Fruit fly (Drosophila melanogaster) whole organism, embryonic: Measurements from ENCODE around the gene Cisd2.

Experiments
- Bgb ChIP-seq: fragments of 200-800 bp; sonication (Bioruptor generic); IDR thresholded peaks from 2 replicates; pipeline ENCODE4 v1.3.6; 2022; ENCODE audit warnings: missing biosample characterization, missing genetic modification characterization; ENCODE audit not compliant: partially characterized antibody
- Blimp-1 ChIP-seq: fragments of 200-800 bp; sonication (Bioruptor generic); optimal IDR thresholded peaks from 3 replicates; lab custom pipeline; 2018; ENCODE audit warnings: missing biosample characterization, missing genetic modification characterization, mild to moderate bottlenecking, moderate library complexity, missing genetic modification reagents
- CG10267 ChIP-seq: fragments of 200-800 bp; sonication (Bioruptor generic); optimal IDR thresholded peaks from 2 replicates; lab custom pipeline; 2018; ENCODE audit warnings: missing biosample characterization, mild to moderate bottlenecking, missing genetic modification characterization, moderate library complexity
- CG10979 ChIP-seq: fragments of 200-800 bp; sonication (Bioruptor generic); optimal IDR thresholded peaks from 2 replicates; lab custom pipeline; 2018; ENCODE audit warnings: missing biosample characterization, mild to moderate bottlenecking, missing genetic modification characterization, moderate library complexity
- CG12155 ChIP-seq: fragments of 200-800 bp; sonication (Bioruptor generic); optimal IDR thresholded peaks from 3 replicates; lab custom pipeline; 2016; ENCODE audit warnings: missing biosample characterization, missing genetic modification characterization
- CG1233 ChIP-seq: fragments of 200-800 bp; sonication (Bioruptor generic); optimal IDR thresholded peaks from 4 replicates; lab custom pipeline; 2018; ENCODE audit warnings: missing biosample characterization, mild to moderate bottlenecking, missing genetic modification characterization
- CG12659 ChIP-seq: fragments of 200-800 bp; sonication (Bioruptor generic); optimal IDR thresholded peaks from 3 replicates; lab custom pipeline; 2017; ENCODE audit warnings: mild to moderate bottlenecking, missing biosample characterization, missing genetic modification reagents, missing genetic modification characterization
- CG1832 ChIP-seq: fragments of 200-800 bp; sonication (Bioruptor generic); optimal IDR thresholded peaks from 2 replicates; lab custom pipeline; 2017; ENCODE audit warnings: missing biosample characterization, mild to moderate bottlenecking, missing genetic modification characterization, inconsistent platforms
- CG2712 ChIP-seq: fragments of 200-800 bp; optimal IDR thresholded peaks from 3 replicates; lab custom pipeline; 2019; ENCODE audit warnings: missing biosample characterization, mild to moderate bottlenecking, missing genetic modification characterization, moderate library complexity
- CG3163 ChIP-seq: fragments of 200-800 bp; sonication (Bioruptor generic); optimal IDR thresholded peaks from 3 replicates; lab custom pipeline; 2016; ENCODE audit warnings: missing biosample characterization, missing genetic modification characterization
- CG33213 ChIP-seq: fragments of 200-800 bp; sonication (Bioruptor generic); optimal IDR thresholded peaks from 3 replicates; lab custom pipeline; 2016; ENCODE audit warnings: missing biosample characterization, missing genetic modification characterization
- CG34224 ChIP-seq: fragments of 200-800 bp; sonication (Bioruptor generic); IDR thresholded peaks from 3 replicates; pipeline ENCODE4 v1.3.6; 2022; ENCODE audit warnings: missing biosample characterization, missing genetic modification characterization; ENCODE audit not compliant: partially characterized antibody
- CG4617 ChIP-seq: fragments of 200-800 bp; sonication (Bioruptor generic); optimal IDR thresholded peaks from 3 replicates; lab custom pipeline; 2016; ENCODE audit warnings: missing biosample characterization, missing genetic modification characterization, borderline replicate concordance
- CG6272 ChIP-seq: fragments of 200-800 bp; sonication (Bioruptor generic); IDR thresholded peaks from 2 replicates; pipeline ENCODE4 v1.3.6; 2022; ENCODE audit warnings: missing biosample characterization, missing genetic modification characterization
- CG7963 ChIP-seq: fragments of 200-800 bp; sonication (Bioruptor generic); IDR thresholded peaks from 3 replicates; pipeline ENCODE4 v1.3.6; 2022; ENCODE audit warnings: missing biosample characterization, missing genetic modification characterization; ENCODE audit not compliant: partially characterized antibody
- CG9797 ChIP-seq: fragments of 200-800 bp; sonication (Bioruptor generic); optimal IDR thresholded peaks from 3 replicates; lab custom pipeline; 2018; ENCODE audit warnings: missing biosample characterization, mild to moderate bottlenecking, missing genetic modification characterization
- Dref ChIP-seq: fragments of 200-800 bp; sonication (Bioruptor generic); IDR thresholded peaks from 2 replicates; pipeline ENCODE4 v1.3.6; 2022; ENCODE audit warnings: missing biosample characterization, missing genetic modification characterization
- HLH4C ChIP-seq: fragments of 200-800 bp; sonication (Bioruptor generic); IDR thresholded peaks from 3 replicates; pipeline ENCODE4 v1.3.6; 2022; ENCODE audit warnings: missing biosample characterization, missing genetic modification characterization; ENCODE audit not compliant: partially characterized antibody
- Lhr ChIP-seq: fragments of 200-800 bp; sonication (Bioruptor generic); optimal IDR thresholded peaks from 3 replicates; lab custom pipeline; 2017; ENCODE audit warnings: mild to moderate bottlenecking, missing biosample characterization, missing genetic modification reagents, missing genetic modification characterization
- Med ChIP-seq: fragments of 200-800 bp; sonication (Bioruptor generic); peaks from one replicate; lab custom pipeline; 2016; ENCODE audit warnings: missing biosample characterization, missing genetic modification characterization, mild to moderate bottlenecking, inconsistent platforms, moderate library complexity
- Opbp ChIP-seq: fragments of 200-800 bp; sonication (Bioruptor generic); IDR thresholded peaks from 3 replicates; pipeline ENCODE4 v1.3.6; 2022; ENCODE audit warnings: missing biosample characterization, missing genetic modification characterization; ENCODE audit not compliant: partially characterized antibody
- Pdp1 ChIP-seq, 2 experiments: fragments of 200-800 bp; sonication (Bioruptor generic); optimal IDR thresholded peaks; 3 replicates each; lab custom pipeline; 2016; ENCODE audit warnings: missing biosample characterization in 2 of 2, missing genetic modification characterization in 2 of 2, mild to moderate bottlenecking in 1 of 2, moderate library complexity in 1 of 2
- Rfx ChIP-seq: fragments of 200-800 bp; sonication (Bioruptor generic); IDR thresholded peaks from 2 replicates; pipeline ENCODE4 v1.3.6; 2022; ENCODE audit warnings: missing biosample characterization, missing genetic modification characterization
- Sin3A ChIP-seq: fragments of >200 bp; optimal IDR thresholded peaks from 2 replicates; lab custom pipeline; 2018
- Ssrp ChIP-seq: fragments of 200-800 bp; sonication (Bioruptor generic); optimal IDR thresholded peaks from 2 replicates; lab custom pipeline; 2018; ENCODE audit warnings: missing biosample characterization, mild to moderate bottlenecking, missing genetic modification characterization, moderate library complexity
- amos ChIP-seq: fragments of 200-800 bp; sonication (Bioruptor generic); IDR thresholded peaks from 2 replicates; pipeline ENCODE4 v1.3.6; 2022; ENCODE audit warnings: missing biosample characterization, missing genetic modification characterization; ENCODE audit not compliant: partially characterized antibody
- cas ChIP-seq: fragments of 200-800 bp; sonication (Bioruptor generic); IDR thresholded peaks from 2 replicates; pipeline ENCODE4 v1.3.6; 2022; ENCODE audit warnings: missing biosample characterization, missing genetic modification characterization
- cg ChIP-seq: fragments of 200-800 bp; sonication (Bioruptor generic); optimal IDR thresholded peaks from 3 replicates; lab custom pipeline; 2019; ENCODE audit warnings: missing biosample characterization, mild to moderate bottlenecking, missing genetic modification characterization, moderate library complexity
- crp ChIP-seq, 2 experiments: fragments of 200-800 bp; sonication (Bioruptor generic); optimal IDR thresholded peaks; 2 replicates in 1 of 2; 3 replicates in 1 of 2; lab custom pipeline; 2017; ENCODE audit warnings: missing biosample characterization in 2 of 2, missing genetic modification characterization in 2 of 2, mild to moderate bottlenecking in 1 of 2, moderate library complexity in 1 of 2
- dpn ChIP-seq, 2 experiments: fragments of 200-800 bp; sonication (Bioruptor generic); optimal IDR thresholded peaks; 3 replicates each; lab custom pipeline; 2016; ENCODE audit warnings: missing biosample characterization in 2 of 2, missing genetic modification characterization in 2 of 2
- grau ChIP-seq: fragments of 200-800 bp; optimal IDR thresholded peaks from 3 replicates; lab custom pipeline; 2019; ENCODE audit warnings: missing biosample characterization, mild to moderate bottlenecking, missing genetic modification characterization, moderate library complexity
- hbn ChIP-seq: fragments of 200-800 bp; sonication (Bioruptor generic); IDR thresholded peaks from 2 replicates; pipeline ENCODE4 v1.3.6; 2022; ENCODE audit warnings: missing biosample characterization, missing genetic modification characterization; ENCODE audit not compliant: partially characterized antibody
- inv ChIP-seq: fragments of 200-800 bp; sonication (Bioruptor generic); IDR thresholded peaks from 2 replicates; pipeline ENCODE4 v1.3.6; 2022; ENCODE audit warnings: missing biosample characterization, missing genetic modification characterization; ENCODE audit not compliant: partially characterized antibody
- kni ChIP-seq: fragments of 200-800 bp; sonication (Bioruptor generic); optimal IDR thresholded peaks from 3 replicates; lab custom pipeline; 2017; ENCODE audit warnings: mild to moderate bottlenecking, missing biosample characterization, missing genetic modification reagents, missing genetic modification characterization
- lbe ChIP-seq: fragments of 200-800 bp; sonication (Bioruptor generic); optimal IDR thresholded peaks from 2 replicates; lab custom pipeline; 2016; ENCODE audit warnings: missing biosample characterization, mild to moderate bottlenecking, missing genetic modification characterization
- lilli ChIP-seq: fragments of 200-800 bp; sonication (Bioruptor generic); optimal IDR thresholded peaks from 3 replicates; lab custom pipeline; 2016; ENCODE audit warnings: missing biosample characterization, missing genetic modification characterization
- onecut ChIP-seq: fragments of 200-800 bp; sonication (Bioruptor generic); IDR thresholded peaks from 2 replicates; pipeline ENCODE4 v1.3.6; 2022; ENCODE audit warnings: missing biosample characterization, missing genetic modification characterization
- pnt ChIP-seq: fragments of 200-800 bp; sonication (Bioruptor generic); optimal IDR thresholded peaks from 3 replicates; lab custom pipeline; 2016; ENCODE audit warnings: missing biosample characterization, missing genetic modification characterization
- pzg ChIP-seq: fragments of 200-800 bp; sonication (Bioruptor generic); optimal IDR thresholded peaks from 3 replicates; lab custom pipeline; 2018; ENCODE audit warnings: missing biosample characterization, mild to moderate bottlenecking, missing genetic modification characterization, moderate library complexity
- row ChIP-seq: fragments of 200-800 bp; sonication (Bioruptor generic); IDR thresholded peaks from 3 replicates; pipeline ENCODE4 v1.3.6; 2022; ENCODE audit warnings: missing biosample characterization, missing genetic modification characterization
- salm ChIP-seq: fragments of 200-800 bp; sonication (Bioruptor generic); optimal IDR thresholded peaks from 2 replicates; lab custom pipeline; 2018; ENCODE audit warnings: missing biosample characterization, mild to moderate bottlenecking, missing genetic modification characterization
- sob ChIP-seq: fragments of 200-800 bp; sonication (Bioruptor generic); IDR thresholded peaks from 2 replicates; pipeline ENCODE4 v1.3.6; 2022; ENCODE audit warnings: missing biosample characterization, missing genetic modification characterization
- stwl ChIP-seq: fragments of 200-800 bp; sonication (Bioruptor generic); optimal IDR thresholded peaks from 3 replicates; lab custom pipeline; 2018; ENCODE audit warnings: missing biosample characterization, mild to moderate bottlenecking, missing genetic modification characterization, moderate library complexity
- unc-4 ChIP-seq: fragments of 200-800 bp; sonication (Bioruptor generic); IDR thresholded peaks from 2 replicates; pipeline ENCODE4 v1.3.6; 2022; ENCODE audit warnings: missing biosample characterization, missing genetic modification characterization; ENCODE audit not compliant: partially characterized antibody
- vnd ChIP-seq: fragments of 200-800 bp; sonication (Bioruptor generic); IDR thresholded peaks from 3 replicates; pipeline ENCODE4 v1.3.6; 2022; ENCODE audit warnings: missing biosample characterization, missing genetic modification characterization; ENCODE audit not compliant: partially characterized antibody
- zen ChIP-seq: fragments of 200-800 bp; sonication (Bioruptor generic); optimal IDR thresholded peaks from 3 replicates; lab custom pipeline; 2018; ENCODE audit warnings: missing biosample characterization, mild to moderate bottlenecking, missing genetic modification characterization, moderate library complexity

Gene Cisd2

dm6 chr3R:29228745-29229448 is 5.7 kb upstream of the Cisd2 start, which contains the start of gene Usp1 (continued):
- TF ChIP-seq CG12659, result peak; percentile 66
- TF ChIP-seq Sin3A (lab: Kevin White, UChicago), result peak; percentile 72
- TF ChIP-seq Pdp1 (GFP tag; optimal IDR thresholded peaks at IDR 0.05; lab: Kevin White, UChicago), result peak in 1 of 2 experiments; percentile 24
- TF ChIP-seq hbn (GFP tag; lab: Robert Waterston, UW), result peak; percentile 87
- TF ChIP-seq CG6272 (GFP tag; lab: Robert Waterston, UW), result peak; percentile 13; the same call in 1 of the 2 replicates
- TF ChIP-seq Dref (GFP tag; lab: Robert Waterston, UW), result peak; percentile 100
- peak; percentile 37 for TF ChIP-seq CG33213
- peak; percentile 91 for TF ChIP-seq unc-4 (GFP tag; lab: Robert Waterston, UW)
- no peak for TF ChIP-seq CG2712 (tag; lab: Kevin White, UChicago)
- TF ChIP-seq CG1832 (GFP tag; lab: Kevin White, UChicago), result no peak
- TF ChIP-seq CG34224 (GFP tag; lab: Robert Waterston, UW), result peak; percentile 95
- TF ChIP-seq pnt, result no peak
- peak in 1 of 2 experiments; percentile 8 for TF ChIP-seq crp (GFP tag; optimal IDR thresholded peaks at IDR 0.05; lab: Kevin White, UChicago)
- peak; percentile 92 for TF ChIP-seq pzg (GFP tag; lab: Kevin White, UChicago)
- peak; percentile 10 for TF ChIP-seq grau (tag; lab: Kevin White, UChicago)
- TF ChIP-seq Ssrp (tag; lab: Kevin White, UChicago), result no peak
- peak; percentile 93 for TF ChIP-seq inv (GFP tag; lab: Robert Waterston, UW)
- TF ChIP-seq kni, result peak; percentile 4
- peak; percentile 83 for TF ChIP-seq Med (GFP tag; lab: Kevin White, UChicago)
- peak; percentile 97 for TF ChIP-seq CG7963 (GFP tag; lab: Robert Waterston, UW)
- TF ChIP-seq CG1233 (GFP tag; lab: Kevin White, UChicago), result no peak
- peak in 1 of 2 experiments; percentile 15 for TF ChIP-seq dpn (GFP tag; optimal IDR thresholded peaks at IDR 0.05; lab: Kevin White, UChicago)
- 0 out of 2 replicates have a peak, but pooled peaks have one; percentile 20 for TF ChIP-seq Rfx (GFP tag; lab: Robert Waterston, UW)
- peak; percentile 32 for TF ChIP-seq Lhr (GFP tag; lab: Kevin White, UChicago)
- peak; percentile 5 for TF ChIP-seq CG3163
- TF ChIP-seq CG10979 (tag; lab: Kevin White, UChicago), result peak; percentile 16
- TF ChIP-seq zen, result peak; percentile 47
- peak; percentile 98 for TF ChIP-seq Bgb (GFP tag; lab: Robert Waterston, UW)
- peak; percentile 44 for TF ChIP-seq CG9797
- TF ChIP-seq lilli, result peak; percentile 27
- TF ChIP-seq onecut, result peak; percentile 61; the same call in 1 of the 2 replicates
- TF ChIP-seq cas (GFP tag; lab: Robert Waterston, UW), result no peak
- TF ChIP-seq CG12155 (GFP tag; lab: Kevin White, UChicago), result peak; percentile 99
- TF ChIP-seq CG10267 (tag; lab: Kevin White, UChicago), result peak; percentile 53
- peak; percentile 92 for TF ChIP-seq CG4617 (GFP tag; lab: Kevin White, UChicago)
- TF ChIP-seq cg (GFP tag; lab: Kevin White, UChicago), result peak; percentile 96
- peak; percentile 14; the same call in 1 of the 3 replicates for TF ChIP-seq row
- peak; percentile 81 for TF ChIP-seq stwl
- peak; percentile 99 for TF ChIP-seq HLH4C
- peak; percentile 96 for TF ChIP-seq Opbp
- TF ChIP-seq lbe (GFP tag; lab: Kevin White, UChicago), result no peak
- peak; percentile 94 for TF ChIP-seq vnd (GFP tag; lab: Robert Waterston, UW)
- TF ChIP-seq Blimp-1 (GFP tag; lab: Kevin White, UChicago), result peak; percentile 76
- no peak for TF ChIP-seq sob (GFP tag; lab: Robert Waterston, UW)
- TF ChIP-seq salm (tag; lab: Kevin White, UChicago), result no peak
- TF ChIP-seq amos, result peak; percentile 96
